Fruit fly (Drosophila melanogaster): ENCODE measurements around the gene BORCS5.

dm6 chrX:11891682-11892179 lies 19.2 kb upstream of the BORCS5 start, which contains the start of gene sicily:
- no peak for TF ChIP-seq Lpt (GFP tag; optimal IDR thresholded peaks at IDR 0.05)
- TF ChIP-seq CG6276 (GFP tag; optimal IDR thresholded peaks at IDR 0.05), result no peak
- no peak for TF ChIP-seq CG8632 (GFP tag; optimal IDR thresholded peaks at IDR 0.05)
- no peak for TF ChIP-seq dsx (GFP tag; optimal IDR thresholded peaks at IDR 0.05; ENCODE audit: poor library complexity, severe bottlenecking)
- no peak for TF ChIP-seq acj6 (GFP tag; optimal IDR thresholded peaks at IDR 0.05)
- TF ChIP-seq OdsH (GFP tag; optimal IDR thresholded peaks at IDR 0.05), result no peak
- TF ChIP-seq Sox102F (GFP tag; optimal IDR thresholded peaks at IDR 0.05), result no peak
- no peak for TF ChIP-seq Hr39 (GFP tag; optimal IDR thresholded peaks at IDR 0.05)
- no peak for TF ChIP-seq CG10631 (GFP tag; optimal IDR thresholded peaks at IDR 0.05)
